Worm (Caenorhabditis elegans): ENCODE results near the gene F58E6.8.

F58E6.8 gene

DNA sequence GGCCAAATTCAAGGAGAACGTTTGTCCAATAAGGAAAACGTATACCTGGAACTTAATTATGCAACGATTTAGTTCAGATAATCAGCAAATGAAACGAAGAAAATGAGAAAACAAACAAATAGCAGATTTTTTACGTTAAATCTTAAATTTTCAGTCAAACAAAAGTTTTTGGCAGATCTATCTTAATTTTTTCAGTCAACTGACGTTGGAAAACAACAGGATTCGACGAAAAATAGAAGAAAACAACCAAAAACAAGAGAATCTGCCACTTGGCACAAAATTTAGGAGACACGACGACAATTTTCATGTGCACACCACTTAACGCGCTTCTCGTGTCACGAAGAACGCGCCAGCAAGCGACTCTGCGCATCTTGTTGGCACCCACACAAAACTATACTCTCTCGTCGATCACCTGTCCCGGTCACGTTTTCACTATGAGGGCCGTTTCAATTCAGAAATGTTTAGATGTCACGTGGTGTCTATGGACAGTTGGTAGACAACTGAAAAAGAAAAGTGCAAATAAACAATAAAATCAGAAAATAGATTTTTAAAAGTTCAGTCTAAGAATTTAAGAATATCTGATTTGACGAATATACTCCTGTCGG lies 34.1 kb upstream of the F58E6.8 start, which contains the start of gene ztf-7:
ztf-7 (minus strand) TSS at position 51 of the 605 bp plus-strand sequence.
- TF ChIP-seq tab-1 (GFP tag; IDR thresholded peaks at IDR 0.05) (no peak), ztf-23 (GFP tag; IDR thresholded peaks at IDR 0.05) (no peak), ref-1 (GFP tag; conservative IDR thresholded peaks at IDR 0.05) (no peak), klf-2 (GFP tag; conservative IDR thresholded peaks at IDR 0.05) (no peak), T22C8.4 (GFP tag; IDR thresholded peaks at IDR 0.05) (no peak)

DNA sequence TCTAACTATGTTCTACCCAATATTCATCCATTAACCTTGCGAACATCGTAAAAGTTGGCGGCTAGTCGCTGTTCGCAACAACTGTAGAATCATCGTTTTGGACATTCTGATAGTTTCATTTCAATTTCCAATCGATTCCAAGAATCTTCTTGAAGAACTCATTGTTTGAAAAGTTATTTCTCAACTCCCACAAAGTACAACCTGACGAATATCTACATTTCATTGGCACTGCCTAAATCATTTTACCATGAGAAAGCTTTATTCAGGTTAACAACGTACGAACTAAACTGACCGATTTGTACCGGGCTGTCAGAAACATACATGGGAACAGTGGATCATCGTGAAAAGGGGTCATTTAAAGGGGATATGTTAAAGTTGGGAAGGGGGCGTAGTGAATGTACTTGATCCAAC lies 31.1 kb upstream of the F58E6.8 start, which contains the start of gene F46B6.6:
F46B6.6 (minus strand) TSS at position 148 of the 411 bp plus-strand sequence.
- TF ChIP-seq ztf-23 (GFP tag; IDR thresholded peaks at IDR 0.05) (no peak), T22C8.4 (GFP tag; IDR thresholded peaks at IDR 0.05) (no peak), tab-1 (GFP tag; IDR thresholded peaks at IDR 0.05) (no peak)

DNA sequence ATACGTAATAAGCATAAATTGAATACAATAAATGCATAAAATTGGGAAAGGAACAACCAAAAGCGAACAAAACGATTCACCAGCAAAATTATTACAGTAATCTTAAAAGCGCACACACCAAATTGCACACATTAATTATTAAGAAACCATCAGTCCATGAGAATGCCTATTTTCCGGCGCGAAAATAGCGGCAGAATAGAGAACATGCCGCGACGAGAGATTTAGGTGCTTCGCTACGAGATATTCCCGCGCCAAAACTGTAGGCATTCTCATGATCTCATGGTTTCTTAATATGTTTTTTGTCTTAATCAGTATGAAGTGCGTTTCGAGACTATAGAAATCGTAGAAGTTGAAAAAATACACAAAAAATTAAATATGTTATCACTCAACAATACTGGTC lies 28.6 kb upstream of the F58E6.8 start:
- TF ChIP-seq flt-1 (GFP tag; IDR thresholded peaks at IDR 0.05) (no peak), ztf-29 (GFP tag; IDR thresholded peaks at IDR 0.05) (no peak), klf-2 (GFP tag; conservative IDR thresholded peaks at IDR 0.05) (no peak), med-1 (GFP tag; optimal IDR thresholded peaks at IDR 0.05; ENCODE audit: insufficient read depth) (no peak), tab-1 (GFP tag; IDR thresholded peaks at IDR 0.05) (no peak)

DNA sequence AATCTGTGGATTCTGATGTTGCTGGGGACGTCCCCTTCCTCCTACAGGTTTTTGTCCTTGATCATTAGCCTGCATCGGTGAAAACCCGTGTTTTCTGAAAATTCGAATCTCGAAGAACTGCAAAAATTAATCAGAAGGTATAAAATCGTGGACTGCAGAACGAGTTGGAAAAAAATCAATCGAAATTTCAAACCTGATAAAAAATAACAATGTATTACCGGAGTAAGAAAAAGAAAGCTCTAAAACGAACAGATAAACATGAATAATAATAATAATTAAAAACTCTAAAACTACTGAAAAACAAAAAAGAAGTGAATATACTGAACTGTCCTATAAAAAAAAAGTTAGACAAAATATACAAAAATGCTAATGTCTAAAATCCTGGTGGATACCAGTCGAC lies 27.3 kb upstream of the F58E6.8 start, which contains the start of gene F46B6.5:
F46B6.5 (minus strand) TSS at position 101 of the 400 bp plus-strand sequence.
- TF ChIP-seq med-1 (GFP tag; optimal IDR thresholded peaks at IDR 0.05; ENCODE audit: insufficient read depth): no peak
- no peak for TF ChIP-seq klf-2 (GFP tag; conservative IDR thresholded peaks at IDR 0.05)
- TF ChIP-seq ref-1 (GFP tag; conservative IDR thresholded peaks at IDR 0.05): no peak
- TF ChIP-seq T22C8.4 (GFP tag; IDR thresholded peaks at IDR 0.05): no peak
- TF ChIP-seq flt-1 (GFP tag; IDR thresholded peaks at IDR 0.05): no peak
- no peak for TF ChIP-seq tab-1 (GFP tag; IDR thresholded peaks at IDR 0.05)
- no peak for TF ChIP-seq ztf-29 (GFP tag; IDR thresholded peaks at IDR 0.05)
- TF ChIP-seq ztf-23 (GFP tag; IDR thresholded peaks at IDR 0.05): no peak
- no peak for TF ChIP-seq cog-1 (tag; optimal IDR thresholded peaks at IDR 0.05)

DNA sequence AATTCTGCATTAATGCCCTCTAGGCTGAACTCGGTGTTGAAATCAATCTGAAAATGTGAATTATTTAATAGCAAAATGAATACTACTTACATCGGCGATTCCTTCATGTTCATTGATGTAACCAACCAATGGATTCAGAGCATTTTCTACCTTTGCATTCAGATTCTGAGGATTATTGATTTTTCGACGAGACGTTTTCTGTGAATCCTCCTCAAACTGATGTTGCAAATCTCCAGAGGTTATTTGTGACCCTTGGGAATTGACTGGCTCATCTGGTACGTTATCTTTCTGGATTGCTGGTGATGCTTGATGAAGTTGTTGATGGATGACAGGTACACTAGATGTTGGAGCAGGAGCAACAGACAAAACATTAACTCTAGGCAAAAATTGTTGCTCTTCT lies 26.4 kb upstream of the F58E6.8 start:
- TF ChIP-seq cog-1 (tag; optimal IDR thresholded peaks at IDR 0.05): no peak
- TF ChIP-seq klf-2 (GFP tag; conservative IDR thresholded peaks at IDR 0.05): no peak
- TF ChIP-seq T22C8.4 (GFP tag; IDR thresholded peaks at IDR 0.05): peak; percentile 30; the same call in 1 of the 2 replicates
- no peak for TF ChIP-seq ztf-23 (GFP tag; IDR thresholded peaks at IDR 0.05)

ce11 chrV:9779418-9779817 lies 23.8 kb upstream of the F58E6.8 start, which contains the start of gene F46B6.4:
TSS of gene F46B6.4 (minus strand) at chrV:9779518.
- no peak for TF ChIP-seq cog-1 (tag; optimal IDR thresholded peaks at IDR 0.05)
- no peak for TF ChIP-seq klf-2 (GFP tag; conservative IDR thresholded peaks at IDR 0.05)
- TF ChIP-seq flt-1 (GFP tag; IDR thresholded peaks at IDR 0.05): no peak
- TF ChIP-seq T22C8.4 (GFP tag; IDR thresholded peaks at IDR 0.05): no peak
- TF ChIP-seq med-1 (GFP tag; optimal IDR thresholded peaks at IDR 0.05; ENCODE audit: insufficient read depth): no peak
- TF ChIP-seq ztf-29 (GFP tag; IDR thresholded peaks at IDR 0.05): no peak
- TF ChIP-seq tab-1 (GFP tag; IDR thresholded peaks at IDR 0.05): no peak
- TF ChIP-seq ztf-23 (GFP tag; IDR thresholded peaks at IDR 0.05): no peak
- TF ChIP-seq ref-1 (GFP tag; conservative IDR thresholded peaks at IDR 0.05): no peak

DNA sequence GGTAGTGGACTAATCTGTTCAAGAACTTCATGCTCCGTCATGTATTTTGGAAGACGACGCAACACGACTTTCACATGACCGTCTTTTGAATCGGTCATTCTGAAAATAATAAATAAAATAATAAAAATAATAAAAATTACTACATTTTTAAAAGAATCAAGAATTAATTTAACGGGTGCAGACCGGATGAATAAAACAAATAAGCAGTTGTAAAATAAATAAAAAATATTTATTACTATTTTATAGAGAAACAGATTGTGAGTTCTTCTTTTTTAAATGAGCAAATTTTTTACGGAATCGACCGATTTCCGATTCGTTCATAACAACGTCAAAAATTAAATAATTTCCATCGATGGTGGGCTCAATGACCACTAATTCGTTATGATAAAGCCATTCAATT lies 22.0 kb upstream of the F58E6.8 start, which contains the start of gene smg-4:
smg-4 (minus strand) TSS at position 101 of the 400 bp plus-strand sequence.
- TF ChIP-seq med-1 (GFP tag; optimal IDR thresholded peaks at IDR 0.05; ENCODE audit: insufficient read depth) (no peak), cog-1 (tag; optimal IDR thresholded peaks at IDR 0.05) (no peak), flt-1 (GFP tag; IDR thresholded peaks at IDR 0.05) (no peak), T22C8.4 (GFP tag; IDR thresholded peaks at IDR 0.05) (no peak)

DNA sequence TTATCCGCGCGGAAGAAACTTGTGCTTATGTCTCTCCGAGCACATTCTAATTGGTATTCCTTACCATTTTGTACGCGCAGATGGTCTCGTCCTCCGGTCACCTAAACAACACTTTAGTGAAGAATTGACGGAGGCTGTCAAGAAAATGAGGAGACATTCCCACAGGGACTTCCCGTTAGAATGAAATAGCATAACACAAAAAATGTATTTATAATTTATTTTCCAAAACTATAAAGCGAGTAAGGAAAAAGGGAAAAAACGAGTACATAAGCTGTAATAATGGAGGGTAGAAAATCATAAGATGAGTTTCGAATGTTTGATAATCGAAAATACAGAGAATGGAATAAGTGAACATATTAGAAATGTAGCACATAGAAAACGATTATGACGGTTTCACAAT lies 20.1 kb upstream of the F58E6.8 start, which contains the start of gene F46B6.12:
F46B6.12 (minus strand) TSS at position 101 of the 400 bp plus-strand sequence.
- TF ChIP-seq ztf-29 (GFP tag; IDR thresholded peaks at IDR 0.05) (no peak), ztf-23 (GFP tag; IDR thresholded peaks at IDR 0.05) (no peak), tab-1 (GFP tag; IDR thresholded peaks at IDR 0.05) (no peak), flt-1 (GFP tag; IDR thresholded peaks at IDR 0.05) (no peak), klf-2 (GFP tag; conservative IDR thresholded peaks at IDR 0.05) (no peak), cog-1 (tag; optimal IDR thresholded peaks at IDR 0.05) (no peak), ref-1 (GFP tag; conservative IDR thresholded peaks at IDR 0.05) (no peak), med-1 (GFP tag; optimal IDR thresholded peaks at IDR 0.05; ENCODE audit: insufficient read depth) (no peak), T22C8.4 (GFP tag; IDR thresholded peaks at IDR 0.05) (no peak)

DNA sequence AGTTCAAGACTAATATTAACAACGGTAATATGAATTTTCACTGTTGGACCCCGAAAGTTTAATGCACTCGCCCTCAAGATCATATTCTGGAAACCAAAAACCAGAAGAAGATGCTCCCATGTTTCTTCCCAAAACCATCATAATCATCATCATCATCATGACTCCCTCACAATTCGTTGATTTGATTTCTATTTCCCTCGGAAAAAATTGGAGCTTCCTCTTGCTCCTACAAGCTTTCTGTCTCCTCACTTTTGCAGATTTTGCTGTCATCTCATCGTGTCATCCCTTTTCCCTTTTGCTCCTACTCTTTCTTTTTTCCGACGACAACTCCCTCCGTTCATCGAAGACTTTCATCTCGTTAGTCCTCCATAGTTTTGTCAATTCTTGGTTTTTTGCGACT lies 16.3 kb upstream of the F58E6.8 start, which contains the start of gene F46B6.2:
F46B6.2 (plus strand) TSS at position 316 of the 400 bp plus-strand sequence.
- TF ChIP-seq ztf-23 (GFP tag; IDR thresholded peaks at IDR 0.05): no peak
- TF ChIP-seq ref-1 (GFP tag; conservative IDR thresholded peaks at IDR 0.05): no peak
- TF ChIP-seq ztf-29 (GFP tag; IDR thresholded peaks at IDR 0.05): no peak
- no peak for TF ChIP-seq T22C8.4 (GFP tag; IDR thresholded peaks at IDR 0.05)
- TF ChIP-seq med-1 (GFP tag; optimal IDR thresholded peaks at IDR 0.05; ENCODE audit: insufficient read depth): no peak
- no peak for TF ChIP-seq tab-1 (GFP tag; IDR thresholded peaks at IDR 0.05)
- TF ChIP-seq klf-2 (GFP tag; conservative IDR thresholded peaks at IDR 0.05): no peak
- TF ChIP-seq cog-1 (tag; optimal IDR thresholded peaks at IDR 0.05): no peak

DNA sequence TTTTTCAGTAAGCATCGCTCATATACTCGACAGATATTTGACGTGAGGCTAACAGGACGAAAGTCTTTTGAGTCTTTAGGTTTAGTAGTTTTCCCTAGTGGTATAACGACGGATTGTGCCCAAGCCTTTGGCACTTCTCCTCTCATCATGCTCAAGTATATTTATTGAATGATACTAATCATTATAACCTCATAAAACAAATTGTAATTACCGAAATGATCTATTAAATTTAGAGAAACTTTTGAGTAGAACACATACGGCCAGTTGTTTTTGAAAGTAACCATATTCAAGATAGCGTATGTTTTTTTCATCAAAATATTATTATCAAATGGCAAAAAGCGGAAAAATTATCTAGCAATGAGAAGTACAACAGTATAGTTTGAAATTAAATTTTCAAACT lies 15.7 kb upstream of the F58E6.8 start:
- TF ChIP-seq ztf-23 (GFP tag; IDR thresholded peaks at IDR 0.05) (no peak), tab-1 (GFP tag; IDR thresholded peaks at IDR 0.05) (no peak), cog-1 (tag; optimal IDR thresholded peaks at IDR 0.05) (no peak), ztf-29 (GFP tag; IDR thresholded peaks at IDR 0.05) (no peak), ref-1 (GFP tag; conservative IDR thresholded peaks at IDR 0.05) (no peak), T22C8.4 (GFP tag; IDR thresholded peaks at IDR 0.05) (no peak), flt-1 (GFP tag; IDR thresholded peaks at IDR 0.05) (no peak), klf-2 (GFP tag; conservative IDR thresholded peaks at IDR 0.05) (no peak), med-1 (GFP tag; optimal IDR thresholded peaks at IDR 0.05; ENCODE audit: insufficient read depth) (no peak)

All from whole organism, midembryonic.